Fruit fly (Drosophila melanogaster) whole organism, embryonic: ENCODE results near the gene CG4661.

Experiments used
- Aef1 ChIP-seq: fragments of 200-800 bp; sonication (Bioruptor generic); IDR thresholded peaks from 3 replicates; pipeline ENCODE4 v1.3.6; 2022; ENCODE audit warnings: missing biosample characterization, missing genetic modification characterization
- BEAF-32 ChIP-seq: fragments of 200-800 bp; sonication (Bioruptor generic); optimal IDR thresholded peaks from 3 replicates; lab custom pipeline; 2017; ENCODE audit warnings: missing biosample characterization, missing genetic modification characterization, mild to moderate bottlenecking, moderate library complexity, missing genetic modification reagents
- CG10147 ChIP-seq: fragments of 200-800 bp; sonication (Bioruptor generic); optimal IDR thresholded peaks from 2 replicates; lab custom pipeline; 2019; ENCODE audit warnings: missing biosample characterization, mild to moderate bottlenecking, missing genetic modification characterization, moderate library complexity
- CG11093 ChIP-seq: fragments of 200-800 bp; sonication (Bioruptor generic); IDR thresholded peaks from 3 replicates; pipeline ENCODE4 v1.3.6; 2022; ENCODE audit warnings: missing biosample characterization, missing genetic modification characterization
- CG12104 ChIP-seq: fragments of 200-800 bp; sonication (Bioruptor generic); optimal IDR thresholded peaks from 3 replicates; lab custom pipeline; 2016; ENCODE audit warnings: missing biosample characterization, missing genetic modification characterization
- CG12219 ChIP-seq: fragments of 200-800 bp; sonication (Bioruptor generic); optimal IDR thresholded peaks from 3 replicates; lab custom pipeline; 2018; ENCODE audit warnings: missing biosample characterization, mild to moderate bottlenecking, missing genetic modification characterization
- CG12299 ChIP-seq: fragments of 200-800 bp; sonication (Bioruptor generic); optimal IDR thresholded peaks from 2 replicates; lab custom pipeline; 2018; ENCODE audit warnings: missing biosample characterization, mild to moderate bottlenecking, missing genetic modification characterization
- CG1233 ChIP-seq: fragments of 200-800 bp; sonication (Bioruptor generic); optimal IDR thresholded peaks from 4 replicates; lab custom pipeline; 2018; ENCODE audit warnings: missing biosample characterization, mild to moderate bottlenecking, missing genetic modification characterization
- CG14965 ChIP-seq: fragments of 200-800 bp; sonication (Bioruptor generic); optimal IDR thresholded peaks from 2 replicates; lab custom pipeline; 2016; ENCODE audit warnings: missing biosample characterization, missing genetic modification characterization, borderline replicate concordance
- CG15601 ChIP-seq: fragments of 200-800 bp; sonication (Bioruptor generic); optimal IDR thresholded peaks from 3 replicates; lab custom pipeline; 2019; ENCODE audit warnings: missing biosample characterization, mild to moderate bottlenecking, missing genetic modification characterization, moderate library complexity
- CG17328 ChIP-seq: fragments of 200-800 bp; sonication (Bioruptor generic); IDR thresholded peaks from 2 replicates; pipeline ENCODE4 v1.3.6; 2022; ENCODE audit warnings: missing biosample characterization, missing genetic modification characterization
- CG17802 ChIP-seq: fragments of 200-800 bp; sonication (Bioruptor generic); optimal IDR thresholded peaks from 2 replicates; lab custom pipeline; 2018; ENCODE audit warnings: missing biosample characterization, mild to moderate bottlenecking, missing genetic modification characterization, moderate library complexity
- CG2120 ChIP-seq: fragments of 200-800 bp; sonication (Bioruptor generic); optimal IDR thresholded peaks from 3 replicates; lab custom pipeline; 2016; ENCODE audit warnings: missing biosample characterization, missing genetic modification characterization
- CG2202 ChIP-seq: fragments of 200-800 bp; sonication (Bioruptor generic); optimal IDR thresholded peaks from 2 replicates; lab custom pipeline; 2018; ENCODE audit warnings: missing biosample characterization, mild to moderate bottlenecking, missing genetic modification characterization
- CG30020 ChIP-seq: fragments of 200-800 bp; optimal IDR thresholded peaks from 2 replicates; lab custom pipeline; 2019; ENCODE audit warnings: missing biosample characterization, mild to moderate bottlenecking, missing genetic modification characterization, moderate library complexity
- CG33557 ChIP-seq: fragments of 200-800 bp; sonication (Bioruptor generic); optimal IDR thresholded peaks from 2 replicates; lab custom pipeline; 2019; ENCODE audit warnings: missing biosample characterization, mild to moderate bottlenecking, missing genetic modification characterization, moderate library complexity
- CG3407 ChIP-seq: fragments of 200-800 bp; sonication (Bioruptor generic); optimal IDR thresholded peaks from 2 replicates; lab custom pipeline; 2018; ENCODE audit warnings: missing biosample characterization, mild to moderate bottlenecking, missing genetic modification characterization
- CG3838 ChIP-seq: fragments of 200-800 bp; sonication (Bioruptor generic); optimal IDR thresholded peaks from 3 replicates; lab custom pipeline; 2016; ENCODE audit warnings: missing biosample characterization, missing genetic modification characterization
- CG8478 ChIP-seq: fragments of >200 bp; optimal IDR thresholded peaks from 2 replicates; lab custom pipeline; 2018
- CG9727 ChIP-seq: fragments of 200-800 bp; sonication (Bioruptor generic); optimal IDR thresholded peaks from 3 replicates; lab custom pipeline; 2017; ENCODE audit warnings: missing biosample characterization, mild to moderate bottlenecking, missing genetic modification characterization
- CoRest ChIP-seq: fragments of 200-800 bp; sonication (Bioruptor generic); optimal IDR thresholded peaks from 3 replicates; lab custom pipeline; 2018; ENCODE audit warnings: missing biosample characterization, mild to moderate bottlenecking, missing genetic modification characterization, moderate library complexity
- D ChIP-seq, 2 experiments: fragments of 200-800 bp in 1 of 2; fragments of >200 bp in 1 of 2; sonication (Bioruptor generic) in 1 of 2; optimal IDR thresholded peaks; 2 replicates in 1 of 2; 3 replicates in 1 of 2; lab custom pipeline; 2017; ENCODE audit warnings: mild to moderate bottlenecking in 1 of 2, missing biosample characterization in 1 of 2, missing genetic modification characterization in 1 of 2, missing genetic modification reagents in 1 of 2
- HHEX ChIP-seq: fragments of 200-800 bp; sonication (Bioruptor generic); optimal IDR thresholded peaks from 3 replicates; lab custom pipeline; 2017; ENCODE audit warnings: missing biosample characterization, mild to moderate bottlenecking, missing genetic modification characterization, missing genetic modification reagents
- Meics ChIP-seq: fragments of 200-800 bp; sonication (Bioruptor generic); optimal IDR thresholded peaks from 2 replicates; lab custom pipeline; 2017; ENCODE audit warnings: missing biosample characterization, mild to moderate bottlenecking, missing genetic modification characterization
- NfI ChIP-seq: fragments of 200-800 bp; sonication (Bioruptor generic); optimal IDR thresholded peaks from 3 replicates; lab custom pipeline; 2018; ENCODE audit warnings: missing biosample characterization, mild to moderate bottlenecking, missing genetic modification characterization, moderate library complexity
- Sox100B ChIP-seq: fragments of 200-800 bp; sonication (Bioruptor generic); optimal IDR thresholded peaks from 3 replicates; lab custom pipeline; 2018; ENCODE audit warnings: missing biosample characterization, mild to moderate bottlenecking, missing genetic modification characterization
- ash1 ChIP-seq: fragments of 200-800 bp; sonication (Bioruptor generic); optimal IDR thresholded peaks from 2 replicates; lab custom pipeline; 2018; ENCODE audit warnings: missing biosample characterization, mild to moderate bottlenecking, missing genetic modification characterization
- bab2 ChIP-seq: fragments of 200-800 bp; sonication (Bioruptor generic); optimal IDR thresholded peaks from 2 replicates; lab custom pipeline; 2016; ENCODE audit warnings: missing biosample characterization, missing genetic modification characterization
- bbx ChIP-seq: fragments of 200-800 bp; sonication (Bioruptor generic); IDR thresholded peaks from 2 replicates; pipeline ENCODE4 v1.3.6; 2022; ENCODE audit warnings: missing biosample characterization, missing genetic modification characterization; ENCODE audit not compliant: partially characterized antibody
- caup ChIP-seq: fragments of 200-800 bp; sonication (Bioruptor generic); optimal IDR thresholded peaks from 3 replicates; lab custom pipeline; 2017; ENCODE audit warnings: missing biosample characterization, mild to moderate bottlenecking, missing genetic modification characterization, moderate library complexity; ENCODE audit not compliant: severe bottlenecking
- croc ChIP-seq: fragments of 200-800 bp; sonication (Bioruptor generic); conservative IDR thresholded peaks from 3 replicates; pipeline ENCODE4 v1.3.6; 2022; ENCODE audit warnings: missing biosample characterization, missing genetic modification characterization
- dmrt99B ChIP-seq: fragments of 200-800 bp; sonication (Bioruptor generic); optimal IDR thresholded peaks from 2 replicates; lab custom pipeline; 2018; ENCODE audit warnings: missing biosample characterization, mild to moderate bottlenecking, missing genetic modification characterization, moderate library complexity
- exex ChIP-seq: fragments of 200-800 bp; sonication (Bioruptor generic); optimal IDR thresholded peaks from 4 replicates; lab custom pipeline; 2018; ENCODE audit warnings: missing biosample characterization, mild to moderate bottlenecking, missing genetic modification characterization, moderate library complexity
- fd3F ChIP-seq: fragments of 200-800 bp; sonication (Bioruptor generic); optimal IDR thresholded peaks from 2 replicates; lab custom pipeline; 2018; ENCODE audit warnings: missing biosample characterization, mild to moderate bottlenecking, missing genetic modification characterization, moderate library complexity
- gcm2 ChIP-seq: fragments of 200-800 bp; sonication (Bioruptor generic); optimal IDR thresholded peaks from 2 replicates; lab custom pipeline; 2016; ENCODE audit warnings: missing biosample characterization, missing genetic modification characterization
- hkb ChIP-seq, 2 experiments: fragments of 200-800 bp in 1 of 2; fragments of >200 bp in 1 of 2; sonication (Bioruptor generic) in 1 of 2; IDR thresholded peaks in 1 of 2; optimal IDR thresholded peaks in 1 of 2; 2 replicates each; pipeline versions ENCODE4 v1.3.6 to Lab custom; 2017 to 2022; ENCODE audit warnings: missing biosample characterization in 1 of 2, missing genetic modification characterization in 1 of 2
- mirr ChIP-seq: fragments of 200-800 bp; sonication (Bioruptor generic); optimal IDR thresholded peaks from 3 replicates; lab custom pipeline; 2018; ENCODE audit warnings: missing biosample characterization, mild to moderate bottlenecking, missing genetic modification characterization
- nau ChIP-seq: fragments of 200-800 bp; sonication (Bioruptor generic); optimal IDR thresholded peaks from 3 replicates; lab custom pipeline; 2017; ENCODE audit warnings: missing biosample characterization, mild to moderate bottlenecking, missing genetic modification characterization, missing genetic modification reagents
- nom ChIP-seq: fragments of 200-800 bp; sonication (Bioruptor generic); optimal IDR thresholded peaks from 2 replicates; lab custom pipeline; 2017; ENCODE audit warnings: missing biosample characterization, missing genetic modification characterization, mild to moderate bottlenecking, moderate library complexity, missing genetic modification reagents
- pb ChIP-seq: fragments of 200-800 bp; sonication (Bioruptor generic); optimal IDR thresholded peaks from 3 replicates; lab custom pipeline; 2016; ENCODE audit warnings: missing biosample characterization, missing genetic modification characterization
- pum ChIP-seq: fragments of 200-800 bp; sonication (Bioruptor generic); optimal IDR thresholded peaks from 2 replicates; lab custom pipeline; 2016; ENCODE audit warnings: missing biosample characterization, missing genetic modification characterization
- scrt ChIP-seq: fragments of 200-800 bp; sonication (Bioruptor generic); optimal IDR thresholded peaks from 2 replicates; lab custom pipeline; 2018; ENCODE audit warnings: missing biosample characterization, mild to moderate bottlenecking, missing genetic modification characterization, moderate library complexity
- slou ChIP-seq: fragments of 200-800 bp; sonication (Bioruptor generic); optimal IDR thresholded peaks from 3 replicates; lab custom pipeline; 2016; ENCODE audit warnings: missing biosample characterization, missing genetic modification characterization
- ssp ChIP-seq: fragments of 200-800 bp; sonication (Bioruptor generic); IDR thresholded peaks from 2 replicates; pipeline ENCODE4 v1.3.6; 2022; ENCODE audit warnings: missing biosample characterization, missing genetic modification characterization
- sug ChIP-seq: fragments of 200-800 bp; optimal IDR thresholded peaks from 2 replicates; lab custom pipeline; 2019; ENCODE audit warnings: missing biosample characterization, mild to moderate bottlenecking, missing genetic modification characterization, moderate library complexity
- tin ChIP-seq: fragments of 200-800 bp; sonication (Bioruptor generic); optimal IDR thresholded peaks from 3 replicates; lab custom pipeline; 2016; ENCODE audit warnings: missing biosample characterization, missing genetic modification characterization
- trh ChIP-seq: fragments of 200-800 bp; sonication (Bioruptor generic); optimal IDR thresholded peaks from 2 replicates; lab custom pipeline; 2016; ENCODE audit warnings: missing biosample characterization, missing genetic modification characterization
- vfl ChIP-seq: fragments of 200-800 bp; sonication (Bioruptor generic); optimal IDR thresholded peaks from 2 replicates; lab custom pipeline; 2016; ENCODE audit warnings: missing biosample characterization, missing genetic modification characterization
- wek ChIP-seq: fragments of 200-800 bp; sonication (Bioruptor generic); optimal IDR thresholded peaks from 3 replicates; lab custom pipeline; 2018; ENCODE audit warnings: missing biosample characterization, mild to moderate bottlenecking, missing genetic modification characterization, moderate library complexity

Gene CG4661

dm6 chrX:12889075-12889474 is 31.6 kb upstream of the CG4661 start (continued):
- TF ChIP-seq nau (peak; percentile 43), CG17802 (tag; lab: Kevin White, UChicago) (no peak), exex (no peak), BEAF-32 (GFP tag; lab: Kevin White, UChicago) (no peak), sug (tag; lab: Kevin White, UChicago) (no peak), CG12299 (no peak), Aef1 (GFP tag; lab: Robert Waterston, UW) (no peak), CG14965 (GFP tag; lab: Kevin White, UChicago) (no peak), CG9727 (GFP tag; lab: Kevin White, UChicago) (peak; percentile 12), CG11093 (no peak), nom (GFP tag; lab: Kevin White, UChicago) (no peak), ssp (GFP tag; lab: Robert Waterston, UW) (no peak), CoRest (tag; lab: Kevin White, UChicago) (peak; percentile 7), ash1 (no peak), CG3838 (no peak), caup (GFP tag; lab: Kevin White, UChicago) (peak; percentile 28), CG1233 (peak; percentile 31), CG2202 (peak; percentile 65), CG3407 (GFP tag; lab: Kevin White, UChicago) (peak; percentile 8), wek (GFP tag; lab: Kevin White, UChicago) (peak; percentile 48), vfl (GFP tag; lab: Kevin White, UChicago) (no peak), fd3F (peak; percentile 8), CG17328 (GFP tag; lab: Robert Waterston, UW) (no peak), slou (no peak), Meics (GFP tag; lab: Kevin White, UChicago) (peak; percentile 16), HHEX (peak; percentile 25), bbx (GFP tag; lab: Robert Waterston, UW) (no peak), trh (GFP tag; lab: Kevin White, UChicago) (no peak), hkb (optimal IDR thresholded peaks at IDR 0.05; lab: Kevin White, UChicago) (no peak), hkb (GFP tag; IDR thresholded peaks at IDR 0.05; lab: Robert Waterston, UW) (0 out of 2 replicates have a peak, but pooled peaks have one; percentile 19), Sox100B (GFP tag; lab: Kevin White, UChicago) (peak; percentile 31), D (optimal IDR thresholded peaks at IDR 0.05; lab: Kevin White, UChicago) (no peak), D (GFP tag; optimal IDR thresholded peaks at IDR 0.05; lab: Kevin White, UChicago) (peak; percentile 28), mirr (GFP tag; lab: Kevin White, UChicago) (peak; percentile 33), CG8478 (lab: Kevin White, UChicago) (no peak), CG12104 (GFP tag; lab: Kevin White, UChicago) (peak; percentile 2), dmrt99B (peak; percentile 37), scrt (GFP tag; lab: Kevin White, UChicago) (peak; percentile 22), tin (no peak), CG10147 (GFP tag; lab: Kevin White, UChicago) (no peak), CG33557 (GFP tag; lab: Kevin White, UChicago) (peak; percentile 32), CG2120 (GFP tag; lab: Kevin White, UChicago) (no peak), pb (GFP tag; lab: Kevin White, UChicago) (no peak), bab2 (GFP tag; lab: Kevin White, UChicago) (peak; percentile 9), pum (no peak), gcm2 (GFP tag; lab: Kevin White, UChicago) (no peak), NfI (GFP tag; lab: Kevin White, UChicago) (no peak), CG12219 (GFP tag; lab: Kevin White, UChicago) (peak; percentile 17), CG15601 (tag; lab: Kevin White, UChicago) (peak; percentile 60), CG30020 (tag; lab: Kevin White, UChicago) (no peak), croc (GFP tag; lab: Robert Waterston, UW) (no peak)
